Fruit fly (Drosophila melanogaster): ENCODE measurements around the gene Dyro.

Dyro gene

dm6 chr3L:11292180-11292727, 3.5 kb downstream of the Dyro start (continued):
- TF ChIP-seq B-H1 (GFP tag; IDR thresholded peaks at IDR 0.05) (peak; percentile 36; the same call in 1 of the 3 replicates), CG31365 (tag; optimal IDR thresholded peaks at IDR 0.05) (no peak), CG10543 (GFP tag; optimal IDR thresholded peaks at IDR 0.05) (peak; percentile 65), bcd (GFP tag; optimal IDR thresholded peaks at IDR 0.05) (no peak), unpg (GFP tag; optimal IDR thresholded peaks at IDR 0.05) (no peak), tup (GFP tag; optimal IDR thresholded peaks at IDR 0.05) (no peak), Atf3 (GFP tag; optimal IDR thresholded peaks at IDR 0.05) (no peak), CG14014 (GFP tag; IDR thresholded peaks at IDR 0.05) (0 out of 2 replicates have a peak, but pooled peaks have one; percentile 27), pzg (GFP tag; optimal IDR thresholded peaks at IDR 0.05) (no peak), CG15479 (GFP tag; optimal IDR thresholded peaks at IDR 0.05) (no peak), peb (GFP tag; IDR thresholded peaks at IDR 0.05) (no peak; the same call in 1 of the 2 replicates), fd102C (GFP tag; optimal IDR thresholded peaks at IDR 0.05) (no peak), NC2α (GFP tag; optimal IDR thresholded peaks at IDR 0.05) (no peak), ato (GFP tag; IDR thresholded peaks at IDR 0.05; ENCODE audit: partially characterized antibody) (no peak), Rfx (GFP tag; IDR thresholded peaks at IDR 0.05) (peak; percentile 61), tin (GFP tag; optimal IDR thresholded peaks at IDR 0.05) (no peak), Gsc (GFP tag; IDR thresholded peaks at IDR 0.05) (no peak), croc (GFP tag; conservative IDR thresholded peaks at IDR 0.05) (peak; percentile 39; the same call in 1 of the 3 replicates), hbn (GFP tag; IDR thresholded peaks at IDR 0.05; ENCODE audit: partially characterized antibody) (no peak), gfzf (GFP tag; optimal IDR thresholded peaks at IDR 0.05) (no peak), gcm (GFP tag; optimal IDR thresholded peaks at IDR 0.05) (no peak), luna (GFP tag; optimal IDR thresholded peaks at IDR 0.05) (no peak), Lim3 (GFP tag; IDR thresholded peaks at IDR 0.05) (no peak), az2 (GFP tag; optimal IDR thresholded peaks at IDR 0.05) (no peak), TFAM (GFP tag; optimal IDR thresholded peaks at IDR 0.05) (no peak), CG7372 (GFP tag; IDR thresholded peaks at IDR 0.05) (no peak), B-H2 (GFP tag; optimal IDR thresholded peaks at IDR 0.05) (no peak), chm (GFP tag; IDR thresholded peaks at IDR 0.05) (peak; percentile 37; the same call in 1 of the 2 replicates), CG2889 (GFP tag; IDR thresholded peaks at IDR 0.05) (peak; percentile 58; the same call in 2 of the 3 replicates), CG15011 (GFP tag; optimal IDR thresholded peaks at IDR 0.05) (peak; percentile 16), dati (GFP tag; IDR thresholded peaks at IDR 0.05) (no peak), CG12155 (GFP tag; optimal IDR thresholded peaks at IDR 0.05) (no peak), trh (GFP tag; optimal IDR thresholded peaks at IDR 0.05) (no peak), crol (GFP tag; IDR thresholded peaks at IDR 0.05) (peak; percentile 85), MESR4 (GFP tag; optimal IDR thresholded peaks at IDR 0.05) (no peak), chn (GFP tag; optimal IDR thresholded peaks at IDR 0.05) (no peak), Camta (GFP tag; optimal IDR thresholded peaks at IDR 0.05) (no peak), CG11560 (tag; IDR thresholded peaks at IDR 0.05) (no peak), chif (GFP tag; optimal IDR thresholded peaks at IDR 0.05) (no peak), Dip2 (GFP tag; IDR thresholded peaks at IDR 0.05) (no peak), nom (GFP tag; optimal IDR thresholded peaks at IDR 0.05) (peak; percentile 7), CG15601 (tag; optimal IDR thresholded peaks at IDR 0.05) (no peak), stwl (tag; optimal IDR thresholded peaks at IDR 0.05) (no peak), schlank (tag; optimal IDR thresholded peaks at IDR 0.05) (no peak), CG2116 (GFP tag; optimal IDR thresholded peaks at IDR 0.05) (no peak), CG3163 (GFP tag; optimal IDR thresholded peaks at IDR 0.05) (no peak), amos (GFP tag; IDR thresholded peaks at IDR 0.05; ENCODE audit: partially characterized antibody) (no peak), Bgb (GFP tag; IDR thresholded peaks at IDR 0.05; ENCODE audit: partially characterized antibody) (no peak), CG32532 (GFP tag; IDR thresholded peaks at IDR 0.05) (peak; percentile 69), Dfd (GFP tag; optimal IDR thresholded peaks at IDR 0.05) (no peak), slou (GFP tag; optimal IDR thresholded peaks at IDR 0.05) (no peak)

Data from whole organism, embryonic.